Worm (Caenorhabditis elegans) whole organism, young adult: Measurements from ENCODE around the gene algn-5.
A peak's percentile ranks its signal among the peaks of the same experiment; 100 is the strongest.

Source experiments
- B0261.1 ChIP-seq: sonication (generic microtip); optimal IDR thresholded peaks from 2 replicates; lab custom pipeline; 2016; ENCODE audit warnings: mild to moderate bottlenecking, missing genetic modification characterization, moderate library complexity, missing compliant biosample characterization
- C06A6.2 ChIP-seq: fragments of 200-800 bp; sonication (Bioruptor generic); conservative IDR thresholded peaks from 2 replicates; pipeline ENCODE4 v1.3.6; 2022; ENCODE audit warnings: missing genetic modification characterization, missing compliant biosample characterization
- D2030.7 ChIP-seq: fragments of 200-800 bp; sonication (Bioruptor generic); IDR thresholded peaks from 2 replicates; pipeline ENCODE4 v1.3.6; 2022; ENCODE audit warnings: missing genetic modification reagents, missing genetic modification characterization, missing compliant biosample characterization
- F22D6.2 ChIP-seq: sonication (generic microtip); optimal IDR thresholded peaks from 2 replicates; lab custom pipeline; 2016; ENCODE audit warnings: mild to moderate bottlenecking, missing genetic modification characterization, missing compliant biosample characterization
- F23B12.7 ChIP-seq: sonication (generic microtip); optimal IDR thresholded peaks from 2 replicates; lab custom pipeline; 2017; ENCODE audit warnings: missing genetic modification characterization, mild to moderate bottlenecking, missing compliant biosample characterization, antibody characterized with exemption, moderate library complexity; ENCODE audit not compliant: insufficient read depth
- F33H1.4 ChIP-seq: fragments of 200-800 bp; sonication (Bioruptor generic); IDR thresholded peaks from 2 replicates; pipeline ENCODE4 v1.3.6; 2022; ENCODE audit warnings: missing genetic modification reagents, missing genetic modification characterization, missing compliant biosample characterization
- F52B5.7 ChIP-seq: sonication (generic microtip); optimal IDR thresholded peaks from 2 replicates; lab custom pipeline; 2016; ENCODE audit warnings: mild to moderate bottlenecking, missing genetic modification characterization, missing compliant biosample characterization
- F55B11.4 ChIP-seq: sonication (generic microtip); optimal IDR thresholded peaks from 2 replicates; lab custom pipeline; 2016; ENCODE audit warnings: missing compliant biosample characterization, missing genetic modification characterization, borderline replicate concordance; ENCODE audit not compliant: insufficient read depth
- F57A8.1 ChIP-seq: fragments of 200-800 bp; sonication (Bioruptor generic); optimal IDR thresholded peaks from 2 replicates; lab custom pipeline; 2018; ENCODE audit warnings: mild to moderate bottlenecking, missing genetic modification characterization, moderate library complexity, missing compliant biosample characterization
- K12H6.12 ChIP-seq: fragments of 200-800 bp; sonication (Bioruptor generic); optimal IDR thresholded peaks from 2 replicates; lab custom pipeline; 2018; ENCODE audit warnings: mild to moderate bottlenecking, missing genetic modification characterization, missing compliant biosample characterization
- Y56A3A.18 ChIP-seq: fragments of 200-800 bp; sonication (Bioruptor generic); IDR thresholded peaks from 2 replicates; pipeline ENCODE4 v1.3.6; 2022; ENCODE audit warnings: missing genetic modification reagents, missing genetic modification characterization, missing compliant biosample characterization
- Y67H2A.10 ChIP-seq: fragments of 200-800 bp; sonication (Bioruptor generic); conservative IDR thresholded peaks from 2 replicates; pipeline ENCODE4 v1.3.6; 2022; ENCODE audit warnings: missing genetic modification reagents, missing genetic modification characterization, missing compliant biosample characterization
- Y95B8A.8 ChIP-seq: fragments of 200-800 bp; sonication (Bioruptor generic); IDR thresholded peaks from 2 replicates; pipeline ENCODE4 v1.3.6; 2022; ENCODE audit warnings: missing genetic modification reagents, missing genetic modification characterization, missing compliant biosample characterization
- ZK185.1 ChIP-seq: sonication (generic microtip); optimal IDR thresholded peaks from 2 replicates; lab custom pipeline; 2016; ENCODE audit warnings: mild to moderate bottlenecking, missing genetic modification characterization, missing compliant biosample characterization; ENCODE audit not compliant: poor library complexity, severe bottlenecking
- atf-7 ChIP-seq: sonication (generic microtip); optimal IDR thresholded peaks from 2 replicates; lab custom pipeline; 2017; ENCODE audit warnings: mild to moderate bottlenecking, missing genetic modification characterization, missing compliant biosample characterization
- athp-1 ChIP-seq: sonication (generic microtip); optimal IDR thresholded peaks from 2 replicates; lab custom pipeline; 2017; ENCODE audit warnings: mild to moderate bottlenecking, missing genetic modification characterization, missing compliant biosample characterization
- attf-5 ChIP-seq: fragments of 200-800 bp; sonication (Bioruptor generic); optimal IDR thresholded peaks from 2 replicates; lab custom pipeline; 2018; ENCODE audit warnings: mild to moderate bottlenecking, missing genetic modification characterization, missing compliant biosample characterization
- bed-1 ChIP-seq: fragments of 200-800 bp; sonication (Bioruptor generic); IDR thresholded peaks from 2 replicates; pipeline ENCODE4 v1.3.6; 2022; ENCODE audit warnings: missing genetic modification reagents, missing genetic modification characterization, missing compliant biosample characterization
- ceh-91 ChIP-seq: fragments of 200-800 bp; sonication (Bioruptor generic); IDR thresholded peaks from 2 replicates; pipeline ENCODE4 v1.3.6; 2022; ENCODE audit warnings: missing genetic modification reagents, missing genetic modification characterization, missing compliant biosample characterization
- chd-7 ChIP-seq: sonication (generic microtip); optimal IDR thresholded peaks from 2 replicates; lab custom pipeline; 2016; ENCODE audit warnings: mild to moderate bottlenecking, missing genetic modification characterization, moderate library complexity, missing compliant biosample characterization
- dpl-1 ChIP-seq: fragments of 150-350 bp; optimal IDR thresholded peaks from 2 replicates; lab custom pipeline; 2014; ENCODE audit warnings: missing biosample characterization, missing genetic modification reagents, missing genetic modification characterization
- efl-1 ChIP-seq: fragments of 150-350 bp; optimal IDR thresholded peaks from 2 replicates; lab custom pipeline; 2014; ENCODE audit warnings: missing biosample characterization, missing genetic modification reagents, missing genetic modification characterization
- hlh-26 ChIP-seq: fragments of 200-800 bp; sonication (Bioruptor generic); conservative IDR thresholded peaks from 2 replicates; pipeline ENCODE4 v1.3.6; 2022; ENCODE audit warnings: missing genetic modification reagents, missing genetic modification characterization, missing compliant biosample characterization
- hmg-1.2 ChIP-seq: fragments of 200-800 bp; sonication (Bioruptor generic); IDR thresholded peaks from 2 replicates; pipeline ENCODE4 v1.3.6; 2022; ENCODE audit warnings: missing genetic modification reagents, missing genetic modification characterization, missing compliant biosample characterization
- hmg-20 ChIP-seq: fragments of 200-800 bp; sonication (Bioruptor generic); IDR thresholded peaks from 2 replicates; pipeline ENCODE4 v1.3.6; 2022; ENCODE audit warnings: missing genetic modification reagents, missing genetic modification characterization, missing compliant biosample characterization
- hrde-1 ChIP-seq: sonication (generic microtip); optimal IDR thresholded peaks from 2 replicates; lab custom pipeline; 2016; ENCODE audit warnings: missing genetic modification characterization, mild to moderate bottlenecking, missing compliant biosample characterization, moderate library complexity, missing genotype, missing genetic modification reagents, borderline replicate concordance
- let-607 ChIP-seq, 2 experiments: fragments of 200-800 bp in 1 of 2; sonication (Bioruptor generic) in 1 of 2; sonication (generic microtip) in 1 of 2; optimal IDR thresholded peaks; 2 replicates each; lab custom pipeline; 2016 to 2018; ENCODE audit warnings: mild to moderate bottlenecking in 2 of 2, missing compliant biosample characterization in 2 of 2, missing genetic modification characterization in 2 of 2, moderate library complexity in 2 of 2, missing genotype in 1 of 2
- lin-26 ChIP-seq: fragments of 200-800 bp; sonication (Bioruptor generic); IDR thresholded peaks from 2 replicates; pipeline ENCODE4 v1.3.6; 2022; ENCODE audit warnings: missing genetic modification reagents, missing genetic modification characterization, missing compliant biosample characterization
- lin-54 ChIP-seq: fragments of 200-800 bp; sonication (Bioruptor generic); optimal IDR thresholded peaks from 2 replicates; lab custom pipeline; 2018; ENCODE audit warnings: mild to moderate bottlenecking, missing genetic modification characterization, missing compliant biosample characterization
- lir-1 ChIP-seq: fragments of 200-800 bp; sonication (Bioruptor generic); conservative IDR thresholded peaks from 2 replicates; pipeline ENCODE4 v1.3.6; 2022; ENCODE audit warnings: missing genetic modification reagents, missing genetic modification characterization, missing compliant biosample characterization
- madf-10 ChIP-seq: sonication (generic microtip); optimal IDR thresholded peaks from 2 replicates; lab custom pipeline; 2016; ENCODE audit warnings: mild to moderate bottlenecking, missing genetic modification characterization, missing compliant biosample characterization
- nfyb-1 ChIP-seq: fragments of 200-800 bp; sonication (Bioruptor generic); IDR thresholded peaks from 2 replicates; pipeline ENCODE4 v1.3.6; 2022; ENCODE audit warnings: missing genetic modification reagents, missing genetic modification characterization, missing compliant biosample characterization
- nhr-27 ChIP-seq: fragments of 200-800 bp; sonication (Bioruptor generic); optimal IDR thresholded peaks from 2 replicates; lab custom pipeline; 2018; ENCODE audit warnings: mild to moderate bottlenecking, missing genetic modification characterization, moderate library complexity, missing compliant biosample characterization
- repo-1 ChIP-seq: sonication (generic microtip); optimal IDR thresholded peaks from 2 replicates; lab custom pipeline; 2017; ENCODE audit warnings: mild to moderate bottlenecking, missing genetic modification characterization, missing compliant biosample characterization
- rpc-1 ChIP-seq, 2 experiments: fragments of 150-350 bp in 1 of 2; sonication (generic microtip) in 1 of 2; optimal IDR thresholded peaks; 2 replicates each; lab custom pipeline; 2014 to 2018; ENCODE audit warnings: missing biosample characterization in 1 of 2, missing genetic modification characterization in 1 of 2, missing genetic modification reagents in 1 of 2, missing genotype in 1 of 2
- snpc-4 ChIP-seq, 5 experiments: fragments of 150-350 bp in 1 of 5; sonication (generic microtip) in 4 of 5; optimal IDR thresholded peaks; 2 replicates each; lab custom pipeline; 2014 to 2018; ENCODE audit warnings: missing genetic modification characterization in 5 of 5, missing biosample characterization in 3 of 5, antibody characterized with exemption in 2 of 5, mild to moderate bottlenecking in 2 of 5, missing compliant biosample characterization in 2 of 5, missing genotype in 2 of 5, moderate library complexity in 2 of 5, missing genetic modification reagents in 1 of 5
- somi-1 ChIP-seq: fragments of 200-800 bp; sonication (Bioruptor generic); optimal IDR thresholded peaks from 2 replicates; lab custom pipeline; 2018; ENCODE audit warnings: mild to moderate bottlenecking, missing genetic modification characterization, missing compliant biosample characterization
- tlf-1 ChIP-seq: fragments of 200-800 bp; sonication (Bioruptor generic); optimal IDR thresholded peaks from 2 replicates; lab custom pipeline; 2018; ENCODE audit warnings: mild to moderate bottlenecking, missing genetic modification characterization, missing compliant biosample characterization
- zim-3 ChIP-seq: sonication (generic microtip); optimal IDR thresholded peaks from 2 replicates; lab custom pipeline; 2017; ENCODE audit warnings: mild to moderate bottlenecking, missing genetic modification characterization, moderate library complexity, missing compliant biosample characterization
- ztf-18 ChIP-seq: sonication (generic microtip); optimal IDR thresholded peaks from 2 replicates; lab custom pipeline; 2016; ENCODE audit warnings: missing genotype, mild to moderate bottlenecking, missing genetic modification characterization, missing compliant biosample characterization
- ztf-22 ChIP-seq: fragments of 200-800 bp; sonication (Bioruptor generic); optimal IDR thresholded peaks from 2 replicates; lab custom pipeline; 2018; ENCODE audit warnings: mild to moderate bottlenecking, missing genetic modification characterization, moderate library complexity, missing compliant biosample characterization
- ztf-26 ChIP-seq: sonication (generic microtip); optimal IDR thresholded peaks from 2 replicates; lab custom pipeline; 2017; ENCODE audit warnings: missing genetic modification characterization, missing compliant biosample characterization

Gene algn-5

DNA sequence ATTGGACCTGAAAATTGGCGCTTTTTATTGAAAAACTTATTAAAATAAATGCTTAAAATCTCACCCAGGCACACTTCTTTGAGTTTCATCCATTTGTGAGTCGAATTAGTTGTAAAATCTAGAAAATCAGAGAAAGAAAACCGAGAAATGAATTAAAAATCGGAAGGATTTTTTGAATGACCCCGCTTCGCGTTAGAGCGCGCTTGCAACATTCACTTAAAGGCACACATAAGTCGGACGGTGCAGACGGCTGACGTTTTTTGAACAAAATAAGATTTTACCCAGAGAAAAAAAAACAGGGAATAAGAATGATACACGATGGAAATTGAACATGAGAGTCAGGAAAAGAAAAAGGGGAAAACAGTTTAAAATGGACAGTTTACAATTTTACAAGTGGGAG, 25.7 kb upstream of the algn-5 start (continued):
- TF ChIP-seq F57A8.1 (GFP tag; lab: Kevin White, UChicago) (no peak), nhr-27 (tag; lab: Kevin White, UChicago) (no peak), ztf-26 (tag; lab: Kevin White, UChicago) (no peak), ceh-91 (GFP tag; lab: Robert Waterston, UW) (0 out of 2 replicates have a peak, but pooled peaks have one; percentile 21), ZK185.1 (tag; lab: Kevin White, UChicago) (no peak), dpl-1 (GFP tag; lab: Kevin White, UChicago) (peak; percentile 2), lin-54 (GFP tag; lab: Kevin White, UChicago) (no peak), Y95B8A.8 (GFP tag; lab: Robert Waterston, UW) (no peak), C06A6.2 (GFP tag; lab: Robert Waterston, UW) (no peak), D2030.7 (peak; percentile 49), F33H1.4 (peak; percentile 41; the same call in 1 of the 2 replicates), hmg-1.2 (GFP tag; lab: Robert Waterston, UW) (peak; percentile 20; the same call in 1 of the 2 replicates), efl-1 (GFP tag; lab: Kevin White, UChicago) (peak; percentile 24), lir-1 (GFP tag; lab: Robert Waterston, UW) (no peak), rpc-1 (optimal IDR thresholded peaks at IDR 0.05; lab: Kevin White, UChicago) (no peak), rpc-1 (tag; optimal IDR thresholded peaks at IDR 0.05; lab: Kevin White, UChicago) (no peak)

DNA sequence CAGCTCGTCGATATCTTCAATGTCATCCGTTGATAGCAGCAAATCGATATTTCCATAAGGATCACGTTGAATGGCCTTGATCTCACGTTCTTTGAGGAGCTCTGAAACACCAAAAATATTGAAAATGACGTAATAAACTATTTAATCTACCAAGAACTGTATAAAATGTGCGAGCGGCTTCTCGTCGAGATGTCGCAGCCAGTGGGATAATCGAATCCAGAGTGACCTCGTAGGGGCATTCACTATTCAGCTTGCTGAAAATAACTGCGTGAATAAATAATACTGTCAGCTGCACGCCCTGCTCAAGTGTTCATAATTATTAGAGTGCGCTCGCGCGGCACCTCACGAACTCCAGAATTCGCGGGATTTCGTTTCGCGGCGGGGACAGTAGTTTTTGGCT, 25.2 kb upstream of the algn-5 start, which contains the start of gene Y45G5AM.7:
Gene Y45G5AM.7, minus strand, starts transcription at position 101 of the 400 bp plus-strand sequence.
- TF ChIP-seq attf-5 (GFP tag; lab: Kevin White, UChicago) = no peak
- TF ChIP-seq, all 124 proteins: peak for 0

DNA sequence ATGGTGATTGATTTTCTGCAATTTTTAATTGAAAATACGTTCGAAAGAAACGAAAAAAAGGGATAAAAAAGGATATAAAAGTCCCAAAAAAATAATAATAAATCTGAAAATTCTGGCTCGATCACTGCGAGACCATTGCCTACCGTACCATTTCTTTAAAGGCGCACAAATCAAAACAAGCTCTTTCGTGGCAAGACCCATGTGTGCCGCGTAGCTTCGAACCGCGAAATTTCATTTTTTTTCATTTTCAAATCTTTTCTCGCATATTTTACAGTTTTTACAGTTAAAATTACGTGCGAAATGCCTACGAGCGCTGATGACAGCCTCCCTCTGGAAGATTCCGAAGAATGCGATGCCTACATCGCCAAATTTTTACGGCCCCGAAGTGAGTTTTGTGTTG, 19.8 kb upstream of the algn-5 start, which contains the start of the genes coh-4 and pid-5:
Gene coh-4, minus strand, starts transcription at position 17 of the 400 bp plus-strand sequence.
Gene pid-5, plus strand, starts transcription at position 259 of the 400 bp plus-strand sequence.
- TF ChIP-seq F22D6.2 = no peak
- TF ChIP-seq lin-26 = no peak
- peak; percentile 99 for TF ChIP-seq F33H1.4
- no peak for TF ChIP-seq ztf-22
- TF ChIP-seq let-607 (tag; optimal IDR thresholded peaks at IDR 0.05; lab: Kevin White, UChicago) = no peak
- peak; percentile 36 for TF ChIP-seq F23B12.7 (tag; lab: Kevin White, UChicago)
- TF ChIP-seq F55B11.4 (tag; lab: Kevin White, UChicago) = no peak
- TF ChIP-seq K12H6.12 (tag; lab: Kevin White, UChicago) = no peak
- TF ChIP-seq hrde-1 = peak; percentile 22
- TF ChIP-seq atf-7 (tag; lab: Kevin White, UChicago) = no peak
- no peak for TF ChIP-seq hlh-26 (GFP tag; lab: Robert Waterston, UW)
- TF ChIP-seq F57A8.1 (GFP tag; lab: Kevin White, UChicago) = no peak
- TF ChIP-seq Y67H2A.10 (GFP tag; lab: Robert Waterston, UW) = no peak
- peak; percentile 24; the same call in 1 of the 2 replicates for TF ChIP-seq lir-1 (GFP tag; lab: Robert Waterston, UW)
- TF ChIP-seq attf-5 (GFP tag; lab: Kevin White, UChicago) = no peak
- no peak for TF ChIP-seq hmg-20 (GFP tag; lab: Robert Waterston, UW)
- TF ChIP-seq snpc-4 (GFP tag; optimal IDR thresholded peaks at IDR 0.05; lab: Kevin White, UChicago) = peak; percentile 44
- peak in 2 of 4 experiments; percentile 57 to 66 for TF ChIP-seq snpc-4 (tag; optimal IDR thresholded peaks at IDR 0.05; lab: Kevin White, UChicago)
- TF ChIP-seq zim-3 (tag; lab: Kevin White, UChicago) = no peak
- no peak for TF ChIP-seq bed-1 (GFP tag; lab: Robert Waterston, UW)
- no peak for TF ChIP-seq Y56A3A.18 (GFP tag; lab: Robert Waterston, UW)
- no peak for TF ChIP-seq ZK185.1 (tag; lab: Kevin White, UChicago)
- peak; percentile 63 for TF ChIP-seq nfyb-1
- no peak for TF ChIP-seq B0261.1
- peak; percentile 75 for TF ChIP-seq tlf-1 (GFP tag; lab: Kevin White, UChicago)
- no peak for TF ChIP-seq somi-1 (GFP tag; lab: Kevin White, UChicago)
- TF ChIP-seq lin-54 (GFP tag; lab: Kevin White, UChicago) = peak; percentile 90
- TF ChIP-seq chd-7 (tag; lab: Kevin White, UChicago) = no peak
- TF ChIP-seq ztf-26 (tag; lab: Kevin White, UChicago) = no peak
- no peak for TF ChIP-seq madf-10
- TF ChIP-seq ztf-18 = no peak
- TF ChIP-seq repo-1 (tag; lab: Kevin White, UChicago) = no peak
- no peak for TF ChIP-seq F52B5.7 (tag; lab: Kevin White, UChicago)
- TF ChIP-seq athp-1 = peak; percentile 23
